Fruit fly (Drosophila melanogaster): ENCODE data around the gene CG13946.

Gene CG13946

dm6 chr2L:825768-826263 is 49.5 kb downstream of the CG13946 start, which contains the start of the genes CG3862 and dock (continued):
- TF ChIP-seq HLHmδ (GFP tag; optimal IDR thresholded peaks at IDR 0.05) (peak; percentile 54), odd (GFP tag; optimal IDR thresholded peaks at IDR 0.05) (no peak), br (optimal IDR thresholded peaks at IDR 0.05) (no peak), unpg (GFP tag; optimal IDR thresholded peaks at IDR 0.05) (peak; percentile 33), CG7556 (GFP tag; optimal IDR thresholded peaks at IDR 0.05) (peak; percentile 47), vnd (GFP tag; IDR thresholded peaks at IDR 0.05; ENCODE audit: partially characterized antibody) (peak; percentile 95), CG8944 (GFP tag; optimal IDR thresholded peaks at IDR 0.05) (peak; percentile 22), ap (GFP tag; IDR thresholded peaks at IDR 0.05) (no peak), HmgD (GFP tag; optimal IDR thresholded peaks at IDR 0.05) (peak; percentile 83), CG6791 (GFP tag; IDR thresholded peaks at IDR 0.05; ENCODE audit: partially characterized antibody) (peak; percentile 99), CG7963 (GFP tag; IDR thresholded peaks at IDR 0.05; ENCODE audit: partially characterized antibody) (peak; percentile 97), D19B (GFP tag; optimal IDR thresholded peaks at IDR 0.05) (no peak), CG17912 (GFP tag; optimal IDR thresholded peaks at IDR 0.05) (peak; percentile 70), tna (GFP tag; IDR thresholded peaks at IDR 0.05; ENCODE audit: partially characterized antibody) (peak; percentile 99), stc (GFP tag; IDR thresholded peaks at IDR 0.05) (no peak), bsh (GFP tag; optimal IDR thresholded peaks at IDR 0.05) (peak; percentile 7 to 46), slou (GFP tag; optimal IDR thresholded peaks at IDR 0.05) (peak; percentile 6), zfh1 (GFP tag; IDR thresholded peaks at IDR 0.05) (peak; percentile 61; the same call in 1 of the 3 replicates), Dad (GFP tag; optimal IDR thresholded peaks at IDR 0.05) (peak; percentile 38), CG8388 (GFP tag; optimal IDR thresholded peaks at IDR 0.05) (no peak), tll (GFP tag; optimal IDR thresholded peaks at IDR 0.05) (no peak), lola (GFP tag; optimal IDR thresholded peaks at IDR 0.05) (peak in 1 of 3 experiments; percentile 1), CG1603 (tag; optimal IDR thresholded peaks at IDR 0.05) (peak; percentile 78), sim (GFP tag; IDR thresholded peaks at IDR 0.05) (no peak), wek (GFP tag; optimal IDR thresholded peaks at IDR 0.05) (peak; percentile 1), CG1024 (GFP tag; IDR thresholded peaks at IDR 0.05) (no peak), croc (GFP tag; conservative IDR thresholded peaks at IDR 0.05) (no peak), Hmx (GFP tag; optimal IDR thresholded peaks at IDR 0.05) (no peak), Side (GFP tag; optimal IDR thresholded peaks at IDR 0.05) (peak; percentile 35), jigr1 (GFP tag; IDR thresholded peaks at IDR 0.05) (no peak), Six4 (GFP tag; optimal IDR thresholded peaks at IDR 0.05) (peak; percentile 17), CG6272 (GFP tag; IDR thresholded peaks at IDR 0.05) (peak; percentile 63; the same call in 1 of the 2 replicates), bab2 (GFP tag; optimal IDR thresholded peaks at IDR 0.05) (peak; percentile 38), ham (GFP tag; IDR thresholded peaks at IDR 0.05) (no peak), HLH4C (GFP tag; IDR thresholded peaks at IDR 0.05; ENCODE audit: partially characterized antibody) (peak; percentile 99), Mad (GFP tag; optimal IDR thresholded peaks at IDR 0.05) (no peak), CG2120 (GFP tag; optimal IDR thresholded peaks at IDR 0.05) (peak; percentile 74), btn (GFP tag; optimal IDR thresholded peaks at IDR 0.05) (no peak), pita (GFP tag; optimal IDR thresholded peaks at IDR 0.05) (no peak), CG15479 (GFP tag; optimal IDR thresholded peaks at IDR 0.05) (peak; percentile 15), CG12744 (GFP tag; optimal IDR thresholded peaks at IDR 0.05) (no peak), CG34376 (GFP tag; optimal IDR thresholded peaks at IDR 0.05) (peak; percentile 58), Hsf (GFP tag; optimal IDR thresholded peaks at IDR 0.05) (peak; percentile 51), dimm (GFP tag; IDR thresholded peaks at IDR 0.05) (no peak), cad (GFP tag; optimal IDR thresholded peaks at IDR 0.05) (no peak), CHES-1-like (GFP tag; optimal IDR thresholded peaks at IDR 0.05) (peak; percentile 82), Chrac-16 (GFP tag; optimal IDR thresholded peaks at IDR 0.05) (peak; percentile 11), BtbVII (GFP tag; optimal IDR thresholded peaks at IDR 0.05) (peak; percentile 67), Lhr (GFP tag; optimal IDR thresholded peaks at IDR 0.05) (peak; percentile 21), CG7928 (GFP tag; optimal IDR thresholded peaks at IDR 0.05) (peak; percentile 88), sisA (GFP tag; IDR thresholded peaks at IDR 0.05) (no peak)

Data from whole organism, embryonic.